Fruit fly (Drosophila melanogaster) whole organism, embryonic: ENCODE measurements around the gene Rad60.

Experiments used
- B-H2 ChIP-seq: fragments of 200-800 bp; sonication (Bioruptor generic); optimal IDR thresholded peaks from 2 replicates; lab custom pipeline; 2018; ENCODE audit warnings: missing biosample characterization, mild to moderate bottlenecking, missing genetic modification characterization
- Bdp1 ChIP-seq: fragments of 200-800 bp; sonication (Bioruptor generic); optimal IDR thresholded peaks from 3 replicates; lab custom pipeline; 2016; ENCODE audit warnings: missing biosample characterization, missing genetic modification characterization
- CG10959 ChIP-seq: fragments of 200-800 bp; sonication (Bioruptor generic); IDR thresholded peaks from 2 replicates; pipeline ENCODE4 v1.3.6; 2022; ENCODE audit warnings: missing biosample characterization, missing genetic modification characterization
- CG11398 ChIP-seq: fragments of 200-800 bp; sonication (Bioruptor generic); optimal IDR thresholded peaks from 2 replicates; lab custom pipeline; 2016; ENCODE audit warnings: missing biosample characterization, missing genetic modification characterization
- CG11456 ChIP-seq: fragments of 200-800 bp; sonication (Bioruptor generic); IDR thresholded peaks from 3 replicates; pipeline ENCODE4 v1.3.6; 2022; ENCODE audit warnings: missing biosample characterization, missing genetic modification characterization
- CG12299 ChIP-seq: fragments of 200-800 bp; sonication (Bioruptor generic); optimal IDR thresholded peaks from 2 replicates; lab custom pipeline; 2018; ENCODE audit warnings: missing biosample characterization, mild to moderate bottlenecking, missing genetic modification characterization
- CG12942 ChIP-seq: fragments of 200-800 bp; sonication (Bioruptor generic); optimal IDR thresholded peaks from 3 replicates; lab custom pipeline; 2016; ENCODE audit warnings: missing biosample characterization, missing genetic modification characterization
- CG14014 ChIP-seq: fragments of 200-800 bp; sonication (Bioruptor generic); IDR thresholded peaks from 2 replicates; pipeline ENCODE4 v1.3.6; 2022; ENCODE audit warnings: missing biosample characterization, missing genetic modification characterization
- CG14050 ChIP-seq: fragments of 200-800 bp; sonication (Bioruptor generic); IDR thresholded peaks from 3 replicates; pipeline ENCODE4 v1.3.6; 2022; ENCODE audit warnings: missing biosample characterization, missing genetic modification characterization
- CG15269 ChIP-seq: fragments of 200-800 bp; sonication (Bioruptor generic); optimal IDR thresholded peaks from 2 replicates; lab custom pipeline; 2018; ENCODE audit warnings: missing biosample characterization, mild to moderate bottlenecking, missing genetic modification characterization, moderate library complexity
- CG1602 ChIP-seq: fragments of 200-800 bp; sonication (Bioruptor generic); optimal IDR thresholded peaks from 3 replicates; lab custom pipeline; 2016; ENCODE audit warnings: missing biosample characterization, missing genetic modification characterization
- CG17186 ChIP-seq: fragments of 200-800 bp; sonication (Bioruptor generic); optimal IDR thresholded peaks from 3 replicates; lab custom pipeline; 2017; ENCODE audit warnings: missing biosample characterization, missing genetic modification reagents, missing genetic modification characterization
- CG17568 ChIP-seq: fragments of 200-800 bp; sonication (Bioruptor generic); optimal IDR thresholded peaks from 2 replicates; lab custom pipeline; 2018; ENCODE audit warnings: missing biosample characterization, mild to moderate bottlenecking, missing genetic modification characterization, moderate library complexity
- CG18599 ChIP-seq: fragments of 200-800 bp; sonication (Bioruptor generic); optimal IDR thresholded peaks from 3 replicates; lab custom pipeline; 2017; ENCODE audit warnings: missing biosample characterization, missing genetic modification characterization, mild to moderate bottlenecking, moderate library complexity, missing genetic modification reagents
- CG18619 ChIP-seq: fragments of 200-800 bp; sonication (Bioruptor generic); optimal IDR thresholded peaks from 3 replicates; lab custom pipeline; 2017; ENCODE audit warnings: missing biosample characterization, mild to moderate bottlenecking, missing genetic modification characterization
- CG31224 ChIP-seq: fragments of 200-800 bp; sonication (Bioruptor generic); IDR thresholded peaks from 2 replicates; pipeline ENCODE4 v1.3.6; 2022; ENCODE audit warnings: missing biosample characterization, missing genetic modification characterization
- CG31388 ChIP-seq: fragments of 200-800 bp; sonication (Bioruptor generic); optimal IDR thresholded peaks from 2 replicates; lab custom pipeline; 2016; ENCODE audit warnings: missing biosample characterization, missing genetic modification characterization
- CG3281 ChIP-seq: fragments of 200-800 bp; sonication (Bioruptor generic); optimal IDR thresholded peaks from 3 replicates; lab custom pipeline; 2017; ENCODE audit warnings: missing biosample characterization, mild to moderate bottlenecking, missing genetic modification characterization
- CG3726 ChIP-seq: fragments of 200-800 bp; sonication (Bioruptor generic); IDR thresholded peaks from 3 replicates; pipeline ENCODE4, ENCODE4 v1.3.6; 2022; ENCODE audit warnings: missing biosample characterization, missing genetic modification characterization
- CG6175 ChIP-seq: fragments of 200-800 bp; sonication (Bioruptor generic); IDR thresholded peaks from 3 replicates; pipeline ENCODE4 v1.3.6; 2022; ENCODE audit warnings: missing biosample characterization, missing genetic modification characterization
- CG7556 ChIP-seq: fragments of 200-800 bp; sonication (Bioruptor generic); optimal IDR thresholded peaks from 2 replicates; lab custom pipeline; 2017; ENCODE audit warnings: missing biosample characterization, mild to moderate bottlenecking, missing genetic modification characterization
- CG7839 ChIP-seq: fragments of 200-800 bp; sonication (Bioruptor generic); optimal IDR thresholded peaks from 3 replicates; lab custom pipeline; 2018; ENCODE audit warnings: missing biosample characterization, mild to moderate bottlenecking, missing genetic modification characterization, moderate library complexity
- CG8290 ChIP-seq, 3 experiments: fragments of 200-800 bp; sonication (Bioruptor generic); optimal IDR thresholded peaks; 2 replicates each; lab custom pipeline; 2016 to 2019; ENCODE audit warnings: missing biosample characterization in 3 of 3, missing genetic modification characterization in 3 of 3, mild to moderate bottlenecking in 2 of 3, moderate library complexity in 1 of 3
- CG9215 ChIP-seq: fragments of 200-800 bp; sonication (Bioruptor generic); IDR thresholded peaks from 2 replicates; pipeline ENCODE4 v1.3.6; 2022; ENCODE audit warnings: missing biosample characterization, missing genetic modification characterization
- Chrac-16 ChIP-seq: fragments of 200-800 bp; sonication (Bioruptor generic); optimal IDR thresholded peaks from 3 replicates; lab custom pipeline; 2016; ENCODE audit warnings: missing biosample characterization, missing genetic modification characterization
- D19A ChIP-seq: fragments of 200-800 bp; optimal IDR thresholded peaks from 3 replicates; lab custom pipeline; 2019; ENCODE audit warnings: missing biosample characterization, mild to moderate bottlenecking, missing genetic modification characterization, moderate library complexity
- Dek ChIP-seq: fragments of 200-800 bp; sonication (Bioruptor generic); optimal IDR thresholded peaks from 3 replicates; lab custom pipeline; 2019; ENCODE audit warnings: missing biosample characterization, mild to moderate bottlenecking, missing genetic modification characterization, moderate library complexity
- Dip3 ChIP-seq: fragments of 200-800 bp; sonication (Bioruptor generic); optimal IDR thresholded peaks from 3 replicates; lab custom pipeline; 2016; ENCODE audit warnings: missing biosample characterization, missing genetic modification characterization
- ERR ChIP-seq: fragments of 200-800 bp; sonication (Bioruptor generic); optimal IDR thresholded peaks from 2 replicates; lab custom pipeline; 2016; ENCODE audit warnings: missing biosample characterization, missing genetic modification characterization
- Elba2 ChIP-seq: fragments of 200-800 bp; sonication (Bioruptor generic); optimal IDR thresholded peaks from 3 replicates; lab custom pipeline; 2016; ENCODE audit warnings: missing biosample characterization, missing genetic modification characterization
- HHEX ChIP-seq: fragments of 200-800 bp; sonication (Bioruptor generic); optimal IDR thresholded peaks from 3 replicates; lab custom pipeline; 2017; ENCODE audit warnings: missing biosample characterization, mild to moderate bottlenecking, missing genetic modification characterization, missing genetic modification reagents
- Hsf ChIP-seq: fragments of 200-800 bp; sonication (Bioruptor generic); optimal IDR thresholded peaks from 3 replicates; lab custom pipeline; 2016; ENCODE audit warnings: missing biosample characterization, missing genetic modification characterization
- Max ChIP-seq: fragments of 200-800 bp; sonication (Bioruptor generic); optimal IDR thresholded peaks from 2 replicates; lab custom pipeline; 2016; ENCODE audit warnings: missing biosample characterization, mild to moderate bottlenecking, missing genetic modification characterization
- PHDP ChIP-seq: fragments of 200-800 bp; sonication (Bioruptor generic); optimal IDR thresholded peaks from 3 replicates; lab custom pipeline; 2018; ENCODE audit warnings: missing biosample characterization, mild to moderate bottlenecking, missing genetic modification characterization, moderate library complexity
- ac ChIP-seq: fragments of 200-800 bp; sonication (Bioruptor generic); optimal IDR thresholded peaks from 3 replicates; lab custom pipeline; 2017; ENCODE audit warnings: missing biosample characterization, mild to moderate bottlenecking, missing genetic modification characterization
- aop ChIP-seq: fragments of 200-800 bp; sonication (Bioruptor generic); IDR thresholded peaks from 2 replicates; pipeline ENCODE4 v1.3.6; 2022; ENCODE audit warnings: missing biosample characterization, missing genetic modification characterization
- bab2 ChIP-seq: fragments of 200-800 bp; sonication (Bioruptor generic); optimal IDR thresholded peaks from 2 replicates; lab custom pipeline; 2016; ENCODE audit warnings: missing biosample characterization, missing genetic modification characterization
- cas ChIP-seq: fragments of 200-800 bp; sonication (Bioruptor generic); IDR thresholded peaks from 2 replicates; pipeline ENCODE4 v1.3.6; 2022; ENCODE audit warnings: missing biosample characterization, missing genetic modification characterization
- chm ChIP-seq: fragments of 200-800 bp; sonication (Bioruptor generic); IDR thresholded peaks from 2 replicates; pipeline ENCODE4 v1.3.6; 2022; ENCODE audit warnings: missing biosample characterization, missing genetic modification characterization
- da ChIP-seq: fragments of 200-800 bp; sonication (Bioruptor generic); optimal IDR thresholded peaks from 2 replicates; lab custom pipeline; 2016; ENCODE audit warnings: missing biosample characterization, missing genetic modification characterization
- dan ChIP-seq: fragments of 200-800 bp; sonication (Bioruptor generic); IDR thresholded peaks from 2 replicates; pipeline ENCODE4 v1.3.6; 2022; ENCODE audit warnings: missing biosample characterization, missing genetic modification characterization
- esg ChIP-seq: fragments of 200-800 bp; sonication (Bioruptor generic); conservative IDR thresholded peaks from 2 replicates; pipeline ENCODE4 v1.3.6; 2022; ENCODE audit warnings: missing biosample characterization, missing genetic modification characterization
- gfzf ChIP-seq: fragments of 200-800 bp; sonication (Bioruptor generic); optimal IDR thresholded peaks from 2 replicates; lab custom pipeline; 2016; ENCODE audit warnings: missing biosample characterization, mild to moderate bottlenecking, missing genetic modification characterization, moderate library complexity
- grau ChIP-seq: fragments of 200-800 bp; optimal IDR thresholded peaks from 3 replicates; lab custom pipeline; 2019; ENCODE audit warnings: missing biosample characterization, mild to moderate bottlenecking, missing genetic modification characterization, moderate library complexity
- gt ChIP-seq: fragments of 200-800 bp; sonication (Bioruptor generic); IDR thresholded peaks from 2 replicates; pipeline ENCODE4 v1.3.6; 2022; ENCODE audit warnings: missing biosample characterization, missing genetic modification characterization
- ham ChIP-seq: fragments of 200-800 bp; sonication (Bioruptor generic); IDR thresholded peaks from 2 replicates; pipeline ENCODE4 v1.3.6; 2022; ENCODE audit warnings: missing biosample characterization, missing genetic modification characterization
- insv ChIP-seq, 2 experiments: fragments of 200-800 bp; sonication (Bioruptor generic); optimal IDR thresholded peaks; 3 replicates each; lab custom pipeline; 2016 to 2018; ENCODE audit warnings: missing biosample characterization in 2 of 2, missing genetic modification characterization in 2 of 2
- mam ChIP-seq: fragments of 200-800 bp; sonication (Bioruptor generic); optimal IDR thresholded peaks from 3 replicates; lab custom pipeline; 2016; ENCODE audit warnings: missing biosample characterization, missing genetic modification characterization
- sqz ChIP-seq: fragments of 200-800 bp; sonication (Bioruptor generic); optimal IDR thresholded peaks from 3 replicates; lab custom pipeline; 2018; ENCODE audit warnings: missing biosample characterization, mild to moderate bottlenecking, missing genetic modification characterization
- tin ChIP-seq: fragments of 200-800 bp; sonication (Bioruptor generic); optimal IDR thresholded peaks from 3 replicates; lab custom pipeline; 2016; ENCODE audit warnings: missing biosample characterization, missing genetic modification characterization
- zfh2 ChIP-seq: fragments of 200-800 bp; sonication (Bioruptor generic); optimal IDR thresholded peaks from 2 replicates; lab custom pipeline; 2016; ENCODE audit warnings: missing biosample characterization, missing genetic modification characterization

The Rad60 gene

DNA sequence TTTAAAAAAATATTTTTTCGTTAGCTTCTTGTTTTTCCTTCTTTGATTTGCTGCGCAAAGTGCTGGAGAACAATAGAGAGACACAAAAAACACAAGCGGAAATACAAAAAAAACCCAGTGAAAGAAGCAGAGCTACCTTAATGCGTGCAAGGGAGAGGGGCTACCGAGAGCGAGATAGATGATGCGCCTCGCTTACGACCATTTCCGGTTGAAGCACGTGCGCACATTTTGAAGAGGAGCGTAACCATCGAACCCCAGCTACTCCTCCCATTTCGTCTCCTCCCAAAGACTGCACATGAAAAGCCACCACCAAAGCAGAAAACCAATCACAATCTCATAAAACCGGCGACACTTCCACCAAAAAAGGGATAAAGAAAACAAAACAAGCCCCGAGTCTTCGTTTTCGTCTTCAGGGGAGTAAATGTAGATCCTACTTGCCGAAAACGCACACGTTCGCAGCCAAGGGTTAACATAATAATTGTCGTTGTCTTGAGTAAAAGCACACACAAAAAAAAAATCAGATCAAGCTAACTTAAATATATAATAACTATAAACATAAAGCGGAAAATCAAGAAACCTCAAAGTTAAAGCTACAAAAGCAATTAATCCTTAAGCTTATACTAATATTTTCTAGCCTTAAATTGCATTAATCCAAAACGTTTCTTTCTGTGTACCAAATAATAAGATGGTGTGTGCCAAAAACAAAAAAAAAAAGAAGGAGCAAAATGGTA is 46.0 kb upstream of the Rad60 start (continued):
- TF ChIP-seq bab2 (GFP tag; lab: Kevin White, UChicago) (no peak), CG31388 (no peak), aop (peak; percentile 30; the same call in 1 of the 2 replicates), Elba2 (no peak), Chrac-16 (GFP tag; lab: Kevin White, UChicago) (peak; percentile 37), Dip3 (GFP tag; lab: Kevin White, UChicago) (no peak), HHEX (GFP tag; lab: Kevin White, UChicago) (peak; percentile 50), CG18619 (no peak), CG17186 (GFP tag; lab: Kevin White, UChicago) (no peak), dan (no peak), ham (GFP tag; lab: Robert Waterston, UW) (no peak), gfzf (GFP tag; lab: Kevin White, UChicago) (no peak), sqz (GFP tag; lab: Kevin White, UChicago) (peak; percentile 55), D19A (tag; lab: Kevin White, UChicago) (no peak), CG12299 (no peak), Dek (tag; lab: Kevin White, UChicago) (no peak), CG7556 (GFP tag; lab: Kevin White, UChicago) (peak; percentile 8), CG11456 (GFP tag; lab: Robert Waterston, UW) (no peak), CG14014 (GFP tag; lab: Robert Waterston, UW) (no peak), CG10959 (no peak), CG18599 (no peak), grau (tag; lab: Kevin White, UChicago) (peak; percentile 14), CG14050 (GFP tag; lab: Robert Waterston, UW) (no peak), CG8290 (GFP tag; optimal IDR thresholded peaks at IDR 0.05; lab: Kevin White, UChicago) (no peak), CG8290 (tag; optimal IDR thresholded peaks at IDR 0.05; lab: Kevin White, UChicago) (no peak), CG3726 (GFP tag; lab: Robert Waterston, UW) (no peak), Bdp1 (GFP tag; lab: Kevin White, UChicago) (no peak), esg (GFP tag; lab: Robert Waterston, UW) (no peak), mam (GFP tag; lab: Kevin White, UChicago) (no peak), zfh2 (GFP tag; lab: Kevin White, UChicago) (no peak), ERR (GFP tag; lab: Kevin White, UChicago) (no peak), tin (peak; percentile 13), cas (GFP tag; lab: Robert Waterston, UW) (no peak), Max (GFP tag; lab: Kevin White, UChicago) (peak; percentile 20), CG12942 (GFP tag; lab: Kevin White, UChicago) (peak; percentile 10), PHDP (tag; lab: Kevin White, UChicago) (no peak), insv (GFP tag; optimal IDR thresholded peaks at IDR 0.05; lab: Kevin White, UChicago) (no peak), gt (GFP tag; lab: Robert Waterston, UW) (no peak), CG31224 (GFP tag; lab: Robert Waterston, UW) (no peak), CG9215 (GFP tag; lab: Robert Waterston, UW) (no peak; the same call in 1 of the 2 replicates), CG15269 (no peak), CG3281 (GFP tag; lab: Kevin White, UChicago) (peak; percentile 28), Hsf (peak; percentile 5), CG6175 (GFP tag; lab: Robert Waterston, UW) (no peak), chm (no peak), B-H2 (no peak), ac (GFP tag; lab: Kevin White, UChicago) (no peak), da (GFP tag; lab: Kevin White, UChicago) (no peak), CG17568 (GFP tag; lab: Kevin White, UChicago) (no peak), CG1602 (GFP tag; lab: Kevin White, UChicago) (peak; percentile 38), CG7839 (tag; lab: Kevin White, UChicago) (peak; percentile 41), CG11398 (GFP tag; lab: Kevin White, UChicago) (no peak)
